Worm (Caenorhabditis elegans): ENCODE results near the gene Y54G2A.38.

Y54G2A.38 gene

ce11 chrIV:2773382-2773979 is 14.2 kb downstream of the Y54G2A.38 start (continued):
- TF ChIP-seq zag-1 (tag; optimal IDR thresholded peaks at IDR 0.05) (no peak), jun-1 (tag; optimal IDR thresholded peaks at IDR 0.05) (no peak), lin-15B (tag; optimal IDR thresholded peaks at IDR 0.05) (no peak), unc-130 (tag; optimal IDR thresholded peaks at IDR 0.05) (no peak), egl-27 (tag; optimal IDR thresholded peaks at IDR 0.05) (no peak), nhr-20 (tag; optimal IDR thresholded peaks at IDR 0.05) (peak; percentile 57), grh-1 (GFP tag; IDR thresholded peaks at IDR 0.05) (no peak), xbp-1 (tag; optimal IDR thresholded peaks at IDR 0.05) (no peak), ztf-11 (tag; optimal IDR thresholded peaks at IDR 0.05) (no peak), ces-1 (GFP tag; optimal IDR thresholded peaks at IDR 0.05) (no peak), mef-2 (tag; optimal IDR thresholded peaks at IDR 0.05) (no peak), fkh-4 (tag; optimal IDR thresholded peaks at IDR 0.05; ENCODE audit: borderline replicate concordance) (no peak), nhr-28 (tag; optimal IDR thresholded peaks at IDR 0.05) (no peak), tbx-2 (tag; optimal IDR thresholded peaks at IDR 0.05) (peak; percentile 30), ets-5 (GFP tag; IDR thresholded peaks at IDR 0.05) (no peak), mab-9 (GFP tag; IDR thresholded peaks at IDR 0.05) (no peak), nhr-85 (tag) (peak; percentile 76), lin-35 (GFP tag; optimal IDR thresholded peaks at IDR 0.05) (peak in 1 of 2 experiments; percentile 39), ztf-4 (tag; optimal IDR thresholded peaks at IDR 0.05) (no peak), nhr-19 (GFP tag; conservative IDR thresholded peaks at IDR 0.05) (peak; percentile 12), nhr-77 (tag; optimal IDR thresholded peaks at IDR 0.05) (no peak), ceh-82 (tag; optimal IDR thresholded peaks at IDR 0.05) (no peak), ceh-8 (GFP tag; optimal IDR thresholded peaks at IDR 0.05) (no peak), vab-15 (tag; optimal IDR thresholded peaks at IDR 0.05) (no peak), nhr-11 (tag; optimal IDR thresholded peaks at IDR 0.05) (no peak), dsc-1 (tag; optimal IDR thresholded peaks at IDR 0.05) (no peak), mdl-1 (tag; optimal IDR thresholded peaks at IDR 0.05) (peak in 1 of 2 experiments; percentile 25), efl-3 (GFP tag; optimal IDR thresholded peaks at IDR 0.05) (no peak), tlp-1 (tag; optimal IDR thresholded peaks at IDR 0.05) (no peak), unc-86 (tag; optimal IDR thresholded peaks at IDR 0.05) (no peak), lin-13 (GFP tag; optimal IDR thresholded peaks at IDR 0.05) (no peak), ceh-88 (GFP tag; IDR thresholded peaks at IDR 0.05) (no peak), irx-1 (tag; optimal IDR thresholded peaks at IDR 0.05) (no peak), sup-37 (GFP tag; optimal IDR thresholded peaks at IDR 0.05) (peak; percentile 8), pqm-1 (tag; optimal IDR thresholded peaks at IDR 0.05) (no peak), fos-1 (tag; optimal IDR thresholded peaks at IDR 0.05) (no peak), egl-13 (tag; optimal IDR thresholded peaks at IDR 0.05) (no peak), nhr-90 (tag; optimal IDR thresholded peaks at IDR 0.05; ENCODE audit: poor library complexity) (peak; percentile 30), alr-1 (tag; optimal IDR thresholded peaks at IDR 0.05; ENCODE audit: borderline replicate concordance) (no peak), elt-2 (tag; optimal IDR thresholded peaks at IDR 0.05) (no peak)

- TF ChIP-seq sup-37 (GFP tag; optimal IDR thresholded peaks at IDR 0.05) (peak; percentile 45), pqm-1 (tag; optimal IDR thresholded peaks at IDR 0.05) (no peak), C04F5.9 (tag; optimal IDR thresholded peaks at IDR 0.05) (peak; percentile 43), zip-4 (GFP tag; optimal IDR thresholded peaks at IDR 0.05) (no peak), lir-3 (tag; optimal IDR thresholded peaks at IDR 0.05; ENCODE audit: poor library complexity) (peak; percentile 62), ama-1 (optimal IDR thresholded peaks at IDR 0.05) (peak; percentile 89), hpl-2 (GFP tag; optimal IDR thresholded peaks at IDR 0.05) (peak; percentile 65), ztf-4 (tag; optimal IDR thresholded peaks at IDR 0.05) (peak; percentile 70), mab-9 (GFP tag; IDR thresholded peaks at IDR 0.05) (0 out of 2 replicates have a peak, but pooled peaks have one; percentile 30), lin-15B (tag; optimal IDR thresholded peaks at IDR 0.05) (no peak), F16B12.6 (tag; optimal IDR thresholded peaks at IDR 0.05) (no peak), tlp-1 (tag; optimal IDR thresholded peaks at IDR 0.05) (no peak), pag-3 (tag; optimal IDR thresholded peaks at IDR 0.05; ENCODE audit: borderline replicate concordance, insufficient read depth) (peak; percentile 96), efl-1 (optimal IDR thresholded peaks at IDR 0.05) (peak; percentile 69 to 71), efl-1 (GFP tag; optimal IDR thresholded peaks at IDR 0.05 in 1 of 2) (peak; percentile 62 to 96), C16A3.4 (tag; optimal IDR thresholded peaks at IDR 0.05) (peak; percentile 76), unc-86 (tag; optimal IDR thresholded peaks at IDR 0.05) (peak; percentile 45), unc-30 (tag; optimal IDR thresholded peaks at IDR 0.05) (no peak), unc-130 (tag; optimal IDR thresholded peaks at IDR 0.05) (peak; percentile 37), fkh-4 (tag; optimal IDR thresholded peaks at IDR 0.05; ENCODE audit: borderline replicate concordance) (no peak), nhr-77 (tag; optimal IDR thresholded peaks at IDR 0.05) (peak; percentile 58), grh-1 (GFP tag; IDR thresholded peaks at IDR 0.05) (peak; percentile 95), vab-15 (tag; optimal IDR thresholded peaks at IDR 0.05) (no peak), skn-1 (tag; optimal IDR thresholded peaks at IDR 0.05) (peak; percentile 91)
Observed at ce11 chrIV:2774500-2774899, 15.2 kb downstream of the Y54G2A.38 start.

Measured in whole organism, L1 larva.